Worm (Caenorhabditis elegans) whole organism, young adult: Measurements from ENCODE around the gene oac-24.
A peak's percentile ranks its signal among the peaks of the same experiment; 100 is the strongest.

Experiments used
- Y53G8AR.9 ChIP-seq: fragments of 200-800 bp; sonication (Bioruptor generic); conservative IDR thresholded peaks from 2 replicates; pipeline ENCODE4 v1.3.6; 2022; ENCODE audit warnings: missing genetic modification reagents, missing genetic modification characterization, missing compliant biosample characterization
- Y79H2A.3 ChIP-seq: fragments of 200-800 bp; sonication (Bioruptor generic); conservative IDR thresholded peaks from 2 replicates; pipeline ENCODE4 v1.3.6; 2022; ENCODE audit warnings: missing genetic modification reagents, missing genetic modification characterization, missing compliant biosample characterization
- lin-35 ChIP-seq, 3 experiments: fragments of 150-350 bp in 2 of 3; sonication (generic microtip) in 1 of 3; optimal IDR thresholded peaks; 2 replicates each; lab custom pipeline; 2014 to 2018; ENCODE audit warnings: missing biosample characterization in 3 of 3, missing genetic modification characterization in 3 of 3, missing genetic modification reagents in 3 of 3
- nfya-1 ChIP-seq: sonication (generic microtip); optimal IDR thresholded peaks from 2 replicates; lab custom pipeline; 2017; ENCODE audit warnings: antibody characterized with exemption, missing compliant biosample characterization, missing genetic modification characterization, borderline replicate concordance; ENCODE audit not compliant: insufficient read depth
- pha-4 ChIP-seq: fragments of 150-350 bp; sonication (generic microtip); optimal IDR thresholded peaks from 2 replicates; lab custom pipeline; 2014; ENCODE audit warnings: missing biosample characterization, missing genetic modification reagents, missing genetic modification characterization

DNA sequence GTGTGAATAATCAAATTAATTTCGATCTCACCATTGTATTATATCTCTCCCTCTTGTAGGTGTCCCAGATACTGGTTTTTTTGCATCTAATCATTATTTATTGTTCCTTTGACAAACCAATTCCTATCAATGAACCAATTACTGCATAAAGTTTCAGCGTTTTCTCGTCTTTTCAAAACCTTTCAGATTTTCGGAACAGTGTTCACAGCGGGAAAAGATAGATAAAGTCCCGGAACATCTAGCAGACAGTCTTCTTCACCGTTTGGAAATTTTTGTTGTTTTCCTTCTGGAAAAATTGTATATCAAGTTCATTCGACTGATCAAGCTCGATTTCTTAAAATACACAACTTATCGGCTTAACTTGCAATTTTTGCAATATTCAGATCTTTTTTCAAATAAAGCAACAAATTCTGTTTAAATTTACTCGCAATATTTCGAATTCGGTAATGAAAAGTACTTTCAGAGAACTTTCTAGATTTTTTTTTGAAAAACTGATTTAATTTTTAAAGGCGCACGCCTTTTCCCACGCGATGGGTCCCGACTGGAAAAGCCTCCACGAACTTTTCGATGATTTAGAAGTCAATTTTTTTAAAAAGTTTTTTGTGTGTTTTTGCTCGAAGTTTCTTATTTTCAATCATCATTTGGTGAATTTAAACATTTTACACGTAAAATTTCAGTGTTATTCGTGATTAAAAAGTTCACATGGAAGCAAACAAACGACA is 44.9 kb downstream of the oac-24 start, which contains the start of gene pgl-3:
- TF ChIP-seq Y53G8AR.9 (GFP tag; lab: Robert Waterston, UW) (peak; percentile 76; the same call in 1 of the 2 replicates), pha-4 (tag; lab: Kevin White, UChicago) (no peak), Y79H2A.3 (peak; percentile 99), lin-35 (GFP tag; optimal IDR thresholded peaks at IDR 0.05; lab: Kevin White, UChicago) (no peak), nfya-1 (no peak)
